Fruit fly (Drosophila melanogaster) whole organism, embryonic: Measurements from ENCODE around the gene slpr.

Experiments
- CG10209 ChIP-seq: fragments of 200-800 bp; sonication (Bioruptor generic); optimal IDR thresholded peaks from 3 replicates; lab custom pipeline; 2017; ENCODE audit warnings: missing biosample characterization, mild to moderate bottlenecking, missing genetic modification characterization, missing genetic modification reagents
- CG10267 ChIP-seq: fragments of 200-800 bp; sonication (Bioruptor generic); optimal IDR thresholded peaks from 2 replicates; lab custom pipeline; 2018; ENCODE audit warnings: missing biosample characterization, mild to moderate bottlenecking, missing genetic modification characterization, moderate library complexity
- CG11456 ChIP-seq: fragments of 200-800 bp; sonication (Bioruptor generic); IDR thresholded peaks from 3 replicates; pipeline ENCODE4 v1.3.6; 2022; ENCODE audit warnings: missing biosample characterization, missing genetic modification characterization
- CG11504 ChIP-seq: fragments of 200-800 bp; sonication (Bioruptor generic); optimal IDR thresholded peaks from 3 replicates; lab custom pipeline; 2019; ENCODE audit warnings: missing biosample characterization, mild to moderate bottlenecking, missing genetic modification characterization, moderate library complexity
- CG11695 ChIP-seq: fragments of 200-800 bp; sonication (Bioruptor generic); IDR thresholded peaks from 3 replicates; pipeline ENCODE4 v1.3.6; 2022; ENCODE audit warnings: missing biosample characterization, missing genetic modification characterization
- CG16813 ChIP-seq: fragments of 200-800 bp; sonication (Bioruptor generic); IDR thresholded peaks from 3 replicates; pipeline ENCODE4 v1.3.6; 2022; ENCODE audit warnings: missing biosample characterization, missing genetic modification characterization; ENCODE audit not compliant: partially characterized antibody
- CG2120 ChIP-seq: fragments of 200-800 bp; sonication (Bioruptor generic); optimal IDR thresholded peaks from 3 replicates; lab custom pipeline; 2016; ENCODE audit warnings: missing biosample characterization, missing genetic modification characterization
- CG2678 ChIP-seq: fragments of 200-800 bp; sonication (Bioruptor generic); optimal IDR thresholded peaks from 3 replicates; lab custom pipeline; 2019; ENCODE audit warnings: missing biosample characterization, mild to moderate bottlenecking, missing genetic modification characterization, moderate library complexity
- CG30403 ChIP-seq: fragments of 200-800 bp; sonication (Bioruptor generic); optimal IDR thresholded peaks from 3 replicates; lab custom pipeline; 2016; ENCODE audit warnings: missing biosample characterization, missing genetic modification characterization
- CG30431 ChIP-seq: fragments of 200-800 bp; sonication (Bioruptor generic); optimal IDR thresholded peaks from 2 replicates; lab custom pipeline; 2017; ENCODE audit warnings: missing biosample characterization, missing genetic modification characterization
- CG3163 ChIP-seq: fragments of 200-800 bp; sonication (Bioruptor generic); optimal IDR thresholded peaks from 3 replicates; lab custom pipeline; 2016; ENCODE audit warnings: missing biosample characterization, missing genetic modification characterization
- CG4360 ChIP-seq: fragments of 200-800 bp; sonication (Bioruptor generic); IDR thresholded peaks from 2 replicates; pipeline ENCODE4 v1.3.6; 2022; ENCODE audit warnings: missing biosample characterization, missing genetic modification characterization
- CG4424 ChIP-seq: fragments of 200-800 bp; sonication (Bioruptor generic); optimal IDR thresholded peaks from 3 replicates; lab custom pipeline; 2016; ENCODE audit warnings: missing biosample characterization, missing genetic modification characterization
- CG6272 ChIP-seq: fragments of 200-800 bp; sonication (Bioruptor generic); IDR thresholded peaks from 2 replicates; pipeline ENCODE4 v1.3.6; 2022; ENCODE audit warnings: missing biosample characterization, missing genetic modification characterization
- CG6654 ChIP-seq: fragments of 200-800 bp; sonication (Bioruptor generic); optimal IDR thresholded peaks from 2 replicates; lab custom pipeline; 2017; ENCODE audit warnings: missing biosample characterization, mild to moderate bottlenecking, missing genetic modification characterization
- CG7839 ChIP-seq: fragments of 200-800 bp; sonication (Bioruptor generic); optimal IDR thresholded peaks from 3 replicates; lab custom pipeline; 2018; ENCODE audit warnings: missing biosample characterization, mild to moderate bottlenecking, missing genetic modification characterization, moderate library complexity
- Dbx ChIP-seq: fragments of 200-800 bp; sonication (Bioruptor generic); IDR thresholded peaks from 3 replicates; pipeline ENCODE4 v1.3.6; 2022; ENCODE audit warnings: missing biosample characterization, missing genetic modification characterization
- Drgx ChIP-seq: fragments of 200-800 bp; sonication (Bioruptor generic); IDR thresholded peaks from 2 replicates; pipeline ENCODE4 v1.3.6; 2022; ENCODE audit warnings: missing biosample characterization, missing genetic modification characterization
- Fer1 ChIP-seq: fragments of 200-800 bp; sonication (Bioruptor generic); optimal IDR thresholded peaks from 2 replicates; lab custom pipeline; 2017; ENCODE audit warnings: missing biosample characterization, mild to moderate bottlenecking, missing genetic modification characterization
- HHEX ChIP-seq: fragments of 200-800 bp; sonication (Bioruptor generic); optimal IDR thresholded peaks from 3 replicates; lab custom pipeline; 2017; ENCODE audit warnings: missing biosample characterization, mild to moderate bottlenecking, missing genetic modification characterization, missing genetic modification reagents
- Hmr ChIP-seq: fragments of 200-800 bp; sonication (Bioruptor generic); optimal IDR thresholded peaks from 3 replicates; lab custom pipeline; 2017; ENCODE audit warnings: mild to moderate bottlenecking, missing biosample characterization, missing genetic modification reagents, missing genetic modification characterization
- Hr78 ChIP-seq, 2 experiments: fragments of 200-800 bp in 1 of 2; fragments of >200 bp in 1 of 2; sonication (Bioruptor generic) in 1 of 2; optimal IDR thresholded peaks; 2 replicates each; lab custom pipeline; 2017 to 2019; ENCODE audit warnings: missing biosample characterization in 2 of 2, missing genetic modification characterization in 2 of 2, mild to moderate bottlenecking in 1 of 2, moderate library complexity in 1 of 2
- NC2β ChIP-seq: fragments of 200-800 bp; sonication (Bioruptor generic); optimal IDR thresholded peaks from 2 replicates; lab custom pipeline; 2016; ENCODE audit warnings: missing biosample characterization, missing genetic modification characterization
- Sox102F ChIP-seq: fragments of 200-800 bp; sonication (Bioruptor generic); optimal IDR thresholded peaks from 2 replicates; lab custom pipeline; 2018; ENCODE audit warnings: missing biosample characterization, mild to moderate bottlenecking, missing genetic modification characterization, moderate library complexity
- ash1 ChIP-seq: fragments of 200-800 bp; sonication (Bioruptor generic); optimal IDR thresholded peaks from 2 replicates; lab custom pipeline; 2018; ENCODE audit warnings: missing biosample characterization, mild to moderate bottlenecking, missing genetic modification characterization
- br ChIP-seq: fragments of >200 bp; optimal IDR thresholded peaks from 2 replicates; lab custom pipeline; 2017
- bsh ChIP-seq, 2 experiments: fragments of 200-800 bp; sonication (Bioruptor generic); optimal IDR thresholded peaks; 2 replicates each; lab custom pipeline; 2017 to 2018; ENCODE audit warnings: mild to moderate bottlenecking in 2 of 2, missing biosample characterization in 2 of 2, missing genetic modification characterization in 2 of 2, moderate library complexity in 1 of 2
- cad ChIP-seq: fragments of >200 bp; optimal IDR thresholded peaks from 2 replicates; lab custom pipeline; 2017; ENCODE audit warnings: missing biosample characterization, missing genetic modification characterization
- cg ChIP-seq: fragments of 200-800 bp; sonication (Bioruptor generic); optimal IDR thresholded peaks from 3 replicates; lab custom pipeline; 2019; ENCODE audit warnings: missing biosample characterization, mild to moderate bottlenecking, missing genetic modification characterization, moderate library complexity
- crol ChIP-seq: fragments of 200-800 bp; sonication (Bioruptor generic); IDR thresholded peaks from 2 replicates; pipeline ENCODE4 v1.3.6; 2022; ENCODE audit warnings: missing biosample characterization, missing genetic modification characterization
- dysf ChIP-seq: fragments of 200-800 bp; sonication (Bioruptor generic); IDR thresholded peaks from 3 replicates; pipeline ENCODE4 v1.3.6; 2022; ENCODE audit warnings: missing biosample characterization, missing genetic modification characterization
- gem ChIP-seq: fragments of 200-800 bp; sonication (Bioruptor generic); optimal IDR thresholded peaks from 2 replicates; lab custom pipeline; 2019; ENCODE audit warnings: missing biosample characterization, mild to moderate bottlenecking, missing genetic modification characterization, moderate library complexity
- gfzf ChIP-seq: fragments of 200-800 bp; sonication (Bioruptor generic); optimal IDR thresholded peaks from 2 replicates; lab custom pipeline; 2016; ENCODE audit warnings: missing biosample characterization, mild to moderate bottlenecking, missing genetic modification characterization, moderate library complexity
- grn ChIP-seq: fragments of 200-800 bp; sonication (Bioruptor generic); optimal IDR thresholded peaks from 3 replicates; lab custom pipeline; 2017; ENCODE audit warnings: missing biosample characterization, missing genetic modification characterization
- nom ChIP-seq: fragments of 200-800 bp; sonication (Bioruptor generic); optimal IDR thresholded peaks from 2 replicates; lab custom pipeline; 2017; ENCODE audit warnings: missing biosample characterization, missing genetic modification characterization, mild to moderate bottlenecking, moderate library complexity, missing genetic modification reagents
- pita ChIP-seq: fragments of 200-800 bp; sonication (Bioruptor generic); optimal IDR thresholded peaks from 2 replicates; lab custom pipeline; 2017; ENCODE audit warnings: missing biosample characterization, mild to moderate bottlenecking, missing genetic modification characterization
- sd ChIP-seq: fragments of 200-800 bp; sonication (Bioruptor generic); optimal IDR thresholded peaks from 3 replicates; lab custom pipeline; 2018; ENCODE audit warnings: missing biosample characterization, mild to moderate bottlenecking, missing genetic modification characterization, moderate library complexity
- sens ChIP-seq: fragments of 200-800 bp; sonication (Bioruptor generic); peaks from one replicate; lab custom pipeline; 2016; ENCODE audit warnings: missing biosample characterization, missing genetic modification characterization
- sens-2 ChIP-seq: fragments of 200-800 bp; sonication (Bioruptor generic); IDR thresholded peaks from 2 replicates; pipeline ENCODE4 v1.3.6; 2022; ENCODE audit warnings: missing biosample characterization, missing genetic modification characterization
- sim ChIP-seq: fragments of 200-800 bp; sonication (Bioruptor generic); IDR thresholded peaks from 2 replicates; pipeline ENCODE4 v1.3.6; 2022; ENCODE audit warnings: missing biosample characterization, missing genetic modification characterization
- slbo ChIP-seq: fragments of 200-800 bp; sonication (Bioruptor generic); IDR thresholded peaks from 2 replicates; pipeline ENCODE4 v1.3.6; 2022; ENCODE audit warnings: missing biosample characterization, missing genetic modification characterization
- so ChIP-seq: fragments of 200-800 bp; sonication (Bioruptor generic); IDR thresholded peaks from 3 replicates; pipeline ENCODE4 v1.3.6; 2022; ENCODE audit warnings: missing biosample characterization, missing genetic modification characterization
- stwl ChIP-seq: fragments of 200-800 bp; sonication (Bioruptor generic); optimal IDR thresholded peaks from 3 replicates; lab custom pipeline; 2018; ENCODE audit warnings: missing biosample characterization, mild to moderate bottlenecking, missing genetic modification characterization, moderate library complexity
- tap ChIP-seq: fragments of 200-800 bp; optimal IDR thresholded peaks from 3 replicates; lab custom pipeline; 2019; ENCODE audit warnings: missing biosample characterization, mild to moderate bottlenecking, missing genetic modification characterization, moderate library complexity
- ttk ChIP-seq: fragments of 200-800 bp; sonication (Bioruptor generic); IDR thresholded peaks from 2 replicates; pipeline ENCODE4 v2.1.2; 2022; ENCODE audit warnings: missing biosample characterization, missing genetic modification characterization
- unpg ChIP-seq: fragments of 200-800 bp; sonication (Bioruptor generic); optimal IDR thresholded peaks from 3 replicates; lab custom pipeline; 2018; ENCODE audit warnings: missing biosample characterization, mild to moderate bottlenecking, missing genetic modification characterization, moderate library complexity
- zen ChIP-seq: fragments of 200-800 bp; sonication (Bioruptor generic); optimal IDR thresholded peaks from 3 replicates; lab custom pipeline; 2018; ENCODE audit warnings: missing biosample characterization, mild to moderate bottlenecking, missing genetic modification characterization, moderate library complexity
- zfh1 ChIP-seq: fragments of 200-800 bp; sonication (Bioruptor generic); IDR thresholded peaks from 3 replicates; pipeline ENCODE4 v1.3.6; 2022; ENCODE audit warnings: missing biosample characterization, missing genetic modification characterization

The slpr gene

DNA sequence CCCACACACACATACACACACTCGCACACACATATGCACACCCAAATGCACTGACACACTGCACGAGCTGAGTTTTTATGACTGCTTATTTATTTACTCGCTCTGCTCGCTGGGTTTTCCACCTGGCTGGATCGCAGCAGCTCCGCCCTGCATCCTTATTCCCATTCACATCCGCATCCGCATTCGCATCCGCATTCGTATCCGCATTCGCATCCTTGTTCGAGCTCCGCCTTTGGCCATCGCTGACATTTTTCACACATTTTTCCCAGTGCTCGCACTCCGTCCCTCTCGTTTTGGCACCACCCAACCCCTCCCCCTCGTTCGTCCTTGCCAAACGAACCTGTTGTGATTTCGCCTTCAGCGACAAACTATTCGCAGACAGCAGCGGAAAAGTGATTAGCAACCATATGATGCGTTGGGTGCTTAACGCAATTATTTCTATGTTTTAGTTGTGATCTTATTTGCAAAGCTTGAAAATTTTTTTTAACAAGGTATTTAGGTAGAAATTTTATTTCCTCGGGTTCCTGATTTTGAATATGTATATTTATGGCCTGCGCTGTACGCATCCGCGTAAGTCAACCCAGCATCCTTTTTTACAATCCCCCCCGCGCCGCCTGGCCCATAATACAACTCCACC is 34.2 kb upstream of the slpr start (continued):
- TF ChIP-seq Dbx (GFP tag; lab: Robert Waterston, UW), result 0 out of 3 replicates have a peak, but pooled peaks have one; percentile 40
- 0 out of 3 replicates have a peak, but pooled peaks have one; percentile 33 for TF ChIP-seq dysf
- peak; percentile 5 for TF ChIP-seq CG4424 (GFP tag; lab: Kevin White, UChicago)
- TF ChIP-seq sim (GFP tag; lab: Robert Waterston, UW), result no peak
- no peak for TF ChIP-seq so (GFP tag; lab: Robert Waterston, UW)
- peak; percentile 46; the same call in 1 of the 2 replicates for TF ChIP-seq slbo (GFP tag; lab: Robert Waterston, UW)
- peak; percentile 15 for TF ChIP-seq CG30403
- peak; percentile 31 for TF ChIP-seq CG2678 (tag; lab: Kevin White, UChicago)
- TF ChIP-seq bsh (GFP tag; optimal IDR thresholded peaks at IDR 0.05; lab: Kevin White, UChicago), result peak; percentile 12 to 49
- TF ChIP-seq sens-2 (GFP tag; lab: Robert Waterston, UW), result peak; percentile 32; the same call in 1 of the 2 replicates
- TF ChIP-seq CG11695 (GFP tag; lab: Robert Waterston, UW), result 0 out of 3 replicates have a peak, but pooled peaks have one; percentile 29
- peak; percentile 21 for TF ChIP-seq CG2120 (GFP tag; lab: Kevin White, UChicago)
- peak; percentile 7 for TF ChIP-seq CG30431 (GFP tag; lab: Kevin White, UChicago)
- peak; percentile 68 for TF ChIP-seq nom
- peak; percentile 41 for TF ChIP-seq CG11504
- peak; percentile 43 for TF ChIP-seq gem (tag; lab: Kevin White, UChicago)
- TF ChIP-seq CG10209 (GFP tag; lab: Kevin White, UChicago), result peak; percentile 2
- peak; percentile 3 for TF ChIP-seq Fer1 (GFP tag; lab: Kevin White, UChicago)
- peak; percentile 12 for TF ChIP-seq HHEX (GFP tag; lab: Kevin White, UChicago)
- TF ChIP-seq unpg, result peak; percentile 11
- TF ChIP-seq CG7839 (tag; lab: Kevin White, UChicago), result peak; percentile 37
- TF ChIP-seq gfzf (GFP tag; lab: Kevin White, UChicago), result no peak

DNA sequence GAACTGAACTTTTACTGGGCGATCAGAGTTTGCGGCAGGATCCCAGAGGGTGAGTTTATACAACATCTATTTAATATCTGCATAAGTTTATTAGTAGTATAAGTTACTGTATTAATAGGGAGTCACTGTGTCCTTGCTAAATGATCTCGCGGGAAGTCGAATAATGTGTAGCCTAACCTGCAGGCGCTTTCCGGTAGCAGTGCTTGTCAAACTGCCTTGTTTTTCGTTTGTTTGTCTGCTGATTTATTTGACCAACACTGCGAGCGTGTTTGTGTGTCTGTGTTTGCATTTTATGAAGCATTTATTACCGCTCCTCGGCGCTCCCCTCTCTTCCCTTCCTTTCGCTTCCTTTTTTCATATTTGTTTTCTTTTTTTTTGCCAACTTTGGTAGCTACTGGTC is 33.6 kb upstream of the slpr start:
- TF ChIP-seq pita (GFP tag; lab: Kevin White, UChicago), result peak; percentile 41
- peak; percentile 39 for TF ChIP-seq cg (GFP tag; lab: Kevin White, UChicago)
- peak; percentile 22 for TF ChIP-seq CG10267 (tag; lab: Kevin White, UChicago)
- TF ChIP-seq crol, result 0 out of 2 replicates have a peak, but pooled peaks have one; percentile 27
- no peak for TF ChIP-seq grn (GFP tag; lab: Kevin White, UChicago)
- TF ChIP-seq zen, result peak; percentile 7
- TF ChIP-seq sens (GFP tag; lab: Kevin White, UChicago), result peak; percentile 50
- no peak for TF ChIP-seq sd (tag; lab: Kevin White, UChicago)
- TF ChIP-seq stwl, result peak; percentile 36
- 0 out of 3 replicates have a peak, but pooled peaks have one; percentile 36 for TF ChIP-seq CG16813 (GFP tag; lab: Robert Waterston, UW)
- TF ChIP-seq CG6654 (GFP tag; lab: Kevin White, UChicago), result peak; percentile 98
- TF ChIP-seq cad (GFP tag; lab: Kevin White, UChicago), result peak; percentile 93
- no peak for TF ChIP-seq slbo (GFP tag; lab: Robert Waterston, UW)
- TF ChIP-seq CG6272 (GFP tag; lab: Robert Waterston, UW), result no peak
- TF ChIP-seq, all 482 proteins: peak for 10

DNA sequence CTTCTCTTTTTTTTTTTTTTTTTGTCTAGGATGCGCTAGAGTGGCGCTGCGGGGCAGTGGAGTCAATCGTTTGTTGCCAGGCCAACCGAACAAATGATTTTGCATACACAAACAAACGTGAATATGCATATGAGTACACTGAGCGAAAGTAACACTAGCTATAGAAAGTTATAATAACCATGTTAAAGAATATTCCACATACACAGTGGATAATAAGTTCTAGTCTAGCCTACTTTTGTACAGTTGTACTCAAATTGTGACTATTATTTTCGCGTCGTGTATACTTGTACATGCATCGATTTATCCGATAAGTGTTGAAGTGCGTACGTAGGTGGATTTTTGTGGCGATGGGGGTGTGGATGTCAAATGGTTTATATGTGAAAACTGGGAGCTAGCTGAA is 30.1 kb upstream of the slpr start:
- TF ChIP-seq nom, result no peak
- TF ChIP-seq br, result no peak
- no peak for TF ChIP-seq CG3163 (GFP tag; lab: Kevin White, UChicago)
- TF ChIP-seq tap (tag; lab: Kevin White, UChicago), result no peak
- TF ChIP-seq Drgx, result peak; percentile 57; the same call in 1 of the 2 replicates
- TF ChIP-seq Hr78 (GFP tag; optimal IDR thresholded peaks at IDR 0.05; lab: Kevin White, UChicago), result no peak
- TF ChIP-seq CG4360 (GFP tag; lab: Robert Waterston, UW), result no peak
- TF ChIP-seq NC2β (GFP tag; lab: Kevin White, UChicago), result no peak
- TF ChIP-seq ash1 (GFP tag; lab: Kevin White, UChicago), result no peak
- TF ChIP-seq Sox102F (GFP tag; lab: Kevin White, UChicago), result peak; percentile 45
- TF ChIP-seq Hmr (GFP tag; lab: Kevin White, UChicago), result no peak
- no peak for TF ChIP-seq crol
- TF ChIP-seq ttk (GFP tag; lab: Robert Waterston, UW), result 0 out of 2 replicates have a peak, but pooled peaks have one; percentile 41
- no peak for TF ChIP-seq zfh1 (GFP tag; lab: Robert Waterston, UW)
- no peak for TF ChIP-seq CG11456 (GFP tag; lab: Robert Waterston, UW)
